Worm (Caenorhabditis elegans) whole organism, L4 larva: Measurements from ENCODE around the gene F43C11.16.

Experiments used
- dve-1 ChIP-seq: sonication (generic microtip); optimal IDR thresholded peaks from 2 replicates; lab custom pipeline; 2017; ENCODE audit warnings: antibody characterized with exemption, mild to moderate bottlenecking, missing genetic modification characterization, missing compliant biosample characterization; ENCODE audit not compliant: insufficient read depth
- hlh-11 ChIP-seq: fragments of 200-800 bp; sonication (Bioruptor generic); optimal IDR thresholded peaks from 2 replicates; lab custom pipeline; 2018; ENCODE audit warnings: mild to moderate bottlenecking, missing genetic modification characterization, missing compliant biosample characterization
- jun-1 ChIP-seq: fragments of 150-350 bp; optimal IDR thresholded peaks from 2 replicates; lab custom pipeline; 2014; ENCODE audit warnings: missing biosample characterization, missing genetic modification reagents, missing genetic modification characterization
- lin-13 ChIP-seq: fragments of 150-350 bp; optimal IDR thresholded peaks from 2 replicates; lab custom pipeline; 2014; ENCODE audit warnings: missing biosample characterization, missing genetic modification reagents, missing genetic modification characterization
- lsy-2 ChIP-seq, 2 experiments: fragments of 150-350 bp in 1 of 2; sonication (generic microtip) in 1 of 2; optimal IDR thresholded peaks; 2 replicates each; lab custom pipeline; 2014 to 2017; ENCODE audit warnings: missing biosample characterization in 2 of 2, missing genetic modification characterization in 2 of 2
- mdt-29 ChIP-seq: fragments of 200-800 bp; sonication (Bioruptor generic); IDR thresholded peaks from 2 replicates; pipeline ENCODE4 v1.3.6; 2022; ENCODE audit warnings: missing genetic modification reagents, missing genetic modification characterization, missing compliant biosample characterization
- nhr-76 ChIP-seq: fragments of 150-350 bp; optimal IDR thresholded peaks from 2 replicates; lab custom pipeline; 2014; ENCODE audit warnings: missing biosample characterization, missing genetic modification characterization
- snpc-4 ChIP-seq: fragments of 150-350 bp; optimal IDR thresholded peaks from 2 replicates; lab custom pipeline; 2014; ENCODE audit warnings: missing biosample characterization, missing genetic modification characterization
- unc-62 ChIP-seq, 3 experiments: fragments of 150-350 bp in 1 of 3; sonication (generic microtip); optimal IDR thresholded peaks in 2 of 3; peaks in 1 of 3; 1 replicate in 1 of 3; 2 replicates in 2 of 3; lab custom pipeline; 2014 to 2017; ENCODE audit warnings: missing biosample characterization in 3 of 3, missing genetic modification characterization in 3 of 3, missing genetic modification reagents in 3 of 3, missing genotype in 1 of 3
- ztf-11 ChIP-seq: fragments of 150-350 bp; optimal IDR thresholded peaks from 2 replicates; lab custom pipeline; 2014; ENCODE audit warnings: missing biosample characterization, missing genetic modification characterization

Gene F43C11.16

DNA sequence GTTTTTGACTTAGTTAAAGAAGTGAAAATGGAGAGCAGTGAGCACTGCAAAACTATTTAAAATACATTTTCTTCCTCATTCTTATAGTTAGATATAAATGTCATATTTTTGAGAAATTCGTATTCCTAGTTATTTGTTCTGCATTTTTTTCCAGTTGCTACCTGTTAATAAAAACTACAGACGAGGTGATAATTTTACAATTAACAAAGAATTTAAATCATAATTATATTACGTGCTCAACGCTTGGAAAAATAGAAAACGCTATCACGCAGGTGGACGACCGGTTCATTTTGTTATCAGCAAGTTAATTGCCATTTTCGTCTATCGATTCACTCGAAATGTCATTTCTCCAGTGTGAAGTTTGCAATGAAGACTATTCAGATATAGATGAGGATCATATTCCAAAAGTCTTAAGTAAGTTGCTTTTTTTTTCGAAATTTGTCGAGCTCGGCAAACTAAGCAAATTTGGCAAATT is 41.9 kb downstream of the F43C11.16 start, which contains the start of the genes ZK1240.5 and ZK1240.9 (continued):
- TF ChIP-seq snpc-4 (no peak), ztf-11 (tag; lab: Kevin White, UChicago) (no peak), jun-1 (tag; lab: Kevin White, UChicago) (no peak), unc-62 (GFP tag; optimal IDR thresholded peaks at IDR 0.05 in 1 of 2; lab: Kevin White, UChicago) (peak in 1 of 2 experiments; percentile 72), unc-62 (tag; optimal IDR thresholded peaks at IDR 0.05; lab: Kevin White, UChicago) (no peak), dve-1 (tag; lab: Kevin White, UChicago) (no peak), lin-13 (no peak), mdt-29 (GFP tag; lab: Robert Waterston, UW) (no peak)

DNA sequence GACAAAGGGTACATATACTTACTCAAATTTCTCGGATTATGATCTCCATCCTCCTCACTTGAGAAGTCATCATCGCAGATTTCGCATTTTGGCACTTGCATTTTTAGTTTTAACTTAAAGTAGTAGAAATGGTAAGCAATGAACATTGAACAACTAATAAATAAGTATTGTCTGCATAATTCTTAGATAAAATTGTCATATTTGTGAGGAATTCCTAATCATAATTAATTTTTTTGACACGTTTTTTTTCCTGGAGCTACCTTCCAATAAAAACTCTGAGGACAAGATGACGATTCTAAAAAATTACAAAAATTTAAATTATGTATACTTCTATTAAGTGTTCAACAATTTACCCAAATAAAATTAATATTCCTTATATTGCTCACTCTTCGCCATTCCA is 47.1 kb downstream of the F43C11.16 start, which contains the start of the genes trim-21 and B0281.1:
Gene trim-21, minus strand, starts transcription at position 101 of the 400 bp plus-strand sequence.
Gene B0281.1, plus strand, starts transcription at position 321 of the 400 bp plus-strand sequence.
- TF ChIP-seq hlh-11 (tag; lab: Kevin White, UChicago) (no peak), lsy-2 (tag; optimal IDR thresholded peaks at IDR 0.05; lab: Kevin White, UChicago) (no peak), nhr-76 (tag; lab: Kevin White, UChicago) (no peak)
